Fruit fly (Drosophila melanogaster): ENCODE results near the gene CG15160.

Gene CG15160

dm6 chr2L:18568715-18569114 lies 22.0 kb upstream of the CG15160 start:
- TF ChIP-seq CG10348 (GFP tag; IDR thresholded peaks at IDR 0.05) (no peak), CG4496 (GFP tag; IDR thresholded peaks at IDR 0.05) (no peak), CG32121 (GFP tag; IDR thresholded peaks at IDR 0.05) (no peak), EcR (GFP tag; optimal IDR thresholded peaks at IDR 0.05) (no peak), CG34367 (tag; optimal IDR thresholded peaks at IDR 0.05) (no peak), CG15710 (tag; optimal IDR thresholded peaks at IDR 0.05) (no peak), gl (tag; optimal IDR thresholded peaks at IDR 0.05) (no peak), Pif1A (GFP tag; optimal IDR thresholded peaks at IDR 0.05) (no peak), Ets98B (GFP tag; IDR thresholded peaks at IDR 0.05) (no peak), CG8301 (tag; optimal IDR thresholded peaks at IDR 0.05) (no peak), fd96Ca (GFP tag; IDR thresholded peaks at IDR 0.05) (no peak)

dm6 chr2L:18571724-18572427 lies 18.8 kb upstream of the CG15160 start:
- TF ChIP-seq Pif1B (GFP tag; optimal IDR thresholded peaks at IDR 0.05) (peak; percentile 28), CG9948 (tag; optimal IDR thresholded peaks at IDR 0.05) (no peak), CG8159 (tag; optimal IDR thresholded peaks at IDR 0.05) (no peak), gl (tag; optimal IDR thresholded peaks at IDR 0.05) (no peak), CG15710 (tag; optimal IDR thresholded peaks at IDR 0.05) (no peak), Ets98B (GFP tag; IDR thresholded peaks at IDR 0.05) (peak; percentile 33; the same call in 1 of the 2 replicates), CG13204 (GFP tag; optimal IDR thresholded peaks at IDR 0.05) (peak; percentile 53), Pif1A (GFP tag; optimal IDR thresholded peaks at IDR 0.05) (no peak), CG12605 (GFP tag; IDR thresholded peaks at IDR 0.05) (peak; percentile 48), CG4496 (GFP tag; IDR thresholded peaks at IDR 0.05) (peak; percentile 82), fd96Ca (GFP tag; IDR thresholded peaks at IDR 0.05) (peak; percentile 29; the same call in 1 of the 3 replicates), EcR (GFP tag; optimal IDR thresholded peaks at IDR 0.05) (peak; percentile 16), CG32121 (GFP tag; IDR thresholded peaks at IDR 0.05) (peak; percentile 58; the same call in 1 of the 2 replicates), CG34367 (tag; optimal IDR thresholded peaks at IDR 0.05) (no peak)

DNA sequence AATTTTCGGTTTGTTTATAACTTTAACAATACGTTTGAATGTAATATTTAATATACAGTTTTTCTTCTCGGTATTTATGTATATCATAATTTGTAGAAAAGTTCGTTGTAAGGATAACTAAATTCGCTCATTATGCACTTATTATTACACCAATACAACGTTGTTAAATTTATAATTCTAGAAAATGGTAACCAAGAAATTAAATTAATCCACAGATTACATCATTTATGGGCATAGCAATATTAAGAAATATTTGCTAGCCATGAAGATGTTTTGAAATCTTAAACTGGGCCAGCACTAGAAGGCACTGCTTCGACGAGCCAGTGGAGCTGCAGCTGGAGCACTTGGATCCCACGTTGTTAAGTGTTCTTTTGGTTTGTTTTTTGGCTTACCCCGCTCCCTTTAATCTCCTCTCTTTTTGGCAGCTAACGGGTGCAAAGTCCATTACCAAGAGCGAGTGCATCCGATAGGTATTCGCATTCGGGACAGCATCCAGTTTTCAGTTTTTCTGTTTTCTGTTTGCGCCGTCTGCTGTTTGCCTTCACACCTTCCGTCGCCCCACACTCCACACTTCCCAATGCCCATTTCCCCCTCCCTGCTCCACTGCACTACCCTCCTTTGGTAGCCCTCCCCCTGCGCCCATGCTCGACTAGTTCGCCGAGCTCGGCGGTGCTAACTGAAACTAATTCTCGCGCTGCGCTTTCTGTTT lies 18.1 kb upstream of the CG15160 start:
- 0 out of 2 replicates have a peak, but pooled peaks have one; percentile 26 for TF ChIP-seq rn (GFP tag; IDR thresholded peaks at IDR 0.05)
- TF ChIP-seq CG9948 (tag; optimal IDR thresholded peaks at IDR 0.05), result no peak
- peak; percentile 23 for TF ChIP-seq CG17806 (tag; optimal IDR thresholded peaks at IDR 0.05)
- TF ChIP-seq CG13204 (GFP tag; optimal IDR thresholded peaks at IDR 0.05), result peak; percentile 91
- TF ChIP-seq CG32121 (GFP tag; IDR thresholded peaks at IDR 0.05), result peak; percentile 78
- TF ChIP-seq gl (tag; optimal IDR thresholded peaks at IDR 0.05), result peak; percentile 88
- TF ChIP-seq CG4496 (GFP tag; IDR thresholded peaks at IDR 0.05), result peak; percentile 88
- TF ChIP-seq fd96Ca (GFP tag; IDR thresholded peaks at IDR 0.05), result peak; percentile 80
- peak; percentile 89 for TF ChIP-seq CG12605 (GFP tag; IDR thresholded peaks at IDR 0.05)
- peak; percentile 76 for TF ChIP-seq CG8301 (tag; optimal IDR thresholded peaks at IDR 0.05)
- TF ChIP-seq EcR (GFP tag; optimal IDR thresholded peaks at IDR 0.05), result peak; percentile 37
- peak; percentile 68 for TF ChIP-seq Pif1A (GFP tag; optimal IDR thresholded peaks at IDR 0.05)
- peak; percentile 45 for TF ChIP-seq CG34367 (tag; optimal IDR thresholded peaks at IDR 0.05)
- TF ChIP-seq D1 (tag; optimal IDR thresholded peaks at IDR 0.05), result no peak
- peak; percentile 61 for TF ChIP-seq Snoo (tag; optimal IDR thresholded peaks at IDR 0.05)
- TF ChIP-seq Ets98B (GFP tag; IDR thresholded peaks at IDR 0.05), result no peak; the same call in none of the 2 replicates
- TF ChIP-seq CG15710 (tag; optimal IDR thresholded peaks at IDR 0.05), result peak; percentile 31
- peak; percentile 79 for TF ChIP-seq Pif1B (GFP tag; optimal IDR thresholded peaks at IDR 0.05)
- peak; percentile 6 for TF ChIP-seq CG8159 (tag; optimal IDR thresholded peaks at IDR 0.05)
- TF ChIP-seq CG10348 (GFP tag; IDR thresholded peaks at IDR 0.05), result no peak
- peak; percentile 84 for TF ChIP-seq CG14655 (GFP tag; optimal IDR thresholded peaks at IDR 0.05)

DNA sequence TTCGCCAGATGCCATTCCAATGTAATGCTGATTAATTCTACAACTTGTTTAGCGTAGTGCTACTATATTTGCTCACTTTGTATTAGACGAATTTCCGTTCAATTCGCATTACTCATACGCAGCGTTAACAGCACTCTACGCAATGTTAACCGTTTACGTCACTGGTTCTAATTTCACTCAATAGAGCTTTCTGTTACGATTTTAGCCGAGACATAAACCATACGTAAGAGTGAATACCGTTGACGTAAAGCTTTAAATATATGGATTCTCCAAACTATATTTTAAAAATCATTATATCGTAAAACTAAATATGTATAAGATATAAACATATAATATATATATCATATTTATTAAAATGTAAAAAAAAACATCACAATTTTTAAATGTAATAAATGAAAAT lies 14.4 kb upstream of the CG15160 start:
- TF ChIP-seq gl (tag; optimal IDR thresholded peaks at IDR 0.05), result no peak
- no peak for TF ChIP-seq Ets98B (GFP tag; IDR thresholded peaks at IDR 0.05)
- TF ChIP-seq CG4496 (GFP tag; IDR thresholded peaks at IDR 0.05), result no peak
- no peak for TF ChIP-seq CG17806 (tag; optimal IDR thresholded peaks at IDR 0.05)
- no peak for TF ChIP-seq Snoo (tag; optimal IDR thresholded peaks at IDR 0.05)
- TF ChIP-seq CG13204 (GFP tag; optimal IDR thresholded peaks at IDR 0.05), result no peak
- no peak for TF ChIP-seq Pif1B (GFP tag; optimal IDR thresholded peaks at IDR 0.05)
- TF ChIP-seq CG10348 (GFP tag; IDR thresholded peaks at IDR 0.05), result no peak
- no peak for TF ChIP-seq CG32121 (GFP tag; IDR thresholded peaks at IDR 0.05)
- TF ChIP-seq Pif1A (GFP tag; optimal IDR thresholded peaks at IDR 0.05), result no peak
- TF ChIP-seq fd96Ca (GFP tag; IDR thresholded peaks at IDR 0.05), result no peak
- no peak for TF ChIP-seq CG14655 (GFP tag; optimal IDR thresholded peaks at IDR 0.05)
- no peak for TF ChIP-seq EcR (GFP tag; optimal IDR thresholded peaks at IDR 0.05)
- no peak for TF ChIP-seq CG15710 (tag; optimal IDR thresholded peaks at IDR 0.05)
- no peak for TF ChIP-seq D1 (tag; optimal IDR thresholded peaks at IDR 0.05)
- TF ChIP-seq CG34367 (tag; optimal IDR thresholded peaks at IDR 0.05), result no peak
- no peak for TF ChIP-seq CG9948 (tag; optimal IDR thresholded peaks at IDR 0.05)

DNA sequence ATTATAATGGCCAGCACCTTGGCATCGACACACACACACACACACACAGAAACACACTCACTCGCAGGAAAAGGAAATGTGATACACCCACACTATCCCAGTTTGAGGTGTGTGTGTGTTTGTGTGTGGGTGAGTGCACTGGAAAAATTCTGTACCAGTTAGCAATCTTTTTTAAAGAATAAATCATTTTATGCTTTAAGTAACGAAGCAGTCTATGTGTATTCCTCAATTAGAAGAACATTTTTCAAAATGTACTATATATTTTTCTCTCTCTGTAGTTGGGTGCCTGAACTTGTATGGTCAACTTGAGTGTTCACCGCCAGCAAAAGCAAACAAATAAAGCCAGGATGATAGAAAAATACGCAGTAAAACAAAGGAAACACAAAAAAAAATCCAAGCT lies 6.1 kb upstream of the CG15160 start:
- TF ChIP-seq Snoo (tag; optimal IDR thresholded peaks at IDR 0.05), result no peak
- no peak for TF ChIP-seq CG32121 (GFP tag; IDR thresholded peaks at IDR 0.05)
- TF ChIP-seq EcR (GFP tag; optimal IDR thresholded peaks at IDR 0.05), result no peak
- no peak for TF ChIP-seq Pif1B (GFP tag; optimal IDR thresholded peaks at IDR 0.05)
- no peak for TF ChIP-seq D1 (tag; optimal IDR thresholded peaks at IDR 0.05)

Measured in whole organism, pupa.